Fruit fly (Drosophila melanogaster) whole organism, embryonic: Measurements from ENCODE around the gene CG13720.

Experiments used
- Ada2b ChIP-seq: fragments of 200-800 bp; sonication (Bioruptor generic); IDR thresholded peaks from 2 replicates; pipeline ENCODE4 v1.3.6; 2022; ENCODE audit warnings: missing biosample characterization, missing genetic modification characterization
- Asciz ChIP-seq: fragments of 200-800 bp; sonication (Bioruptor generic); optimal IDR thresholded peaks from 2 replicates; lab custom pipeline; 2017; ENCODE audit warnings: missing biosample characterization, mild to moderate bottlenecking, missing genetic modification characterization, missing genetic modification reagents
- CG10209 ChIP-seq: fragments of 200-800 bp; sonication (Bioruptor generic); optimal IDR thresholded peaks from 3 replicates; lab custom pipeline; 2017; ENCODE audit warnings: missing biosample characterization, mild to moderate bottlenecking, missing genetic modification characterization, missing genetic modification reagents
- CG11247 ChIP-seq: fragments of 200-800 bp; sonication (Bioruptor generic); IDR thresholded peaks from 2 replicates; pipeline ENCODE4 v1.3.6; 2022; ENCODE audit warnings: missing biosample characterization, missing genetic modification characterization
- CG12219 ChIP-seq: fragments of 200-800 bp; sonication (Bioruptor generic); optimal IDR thresholded peaks from 3 replicates; lab custom pipeline; 2018; ENCODE audit warnings: missing biosample characterization, mild to moderate bottlenecking, missing genetic modification characterization
- CG12769 ChIP-seq: fragments of 200-800 bp; sonication (Bioruptor generic); optimal IDR thresholded peaks from 2 replicates; lab custom pipeline; 2019; ENCODE audit warnings: missing biosample characterization, mild to moderate bottlenecking, missing genetic modification characterization, moderate library complexity
- CG13296 ChIP-seq: fragments of 200-800 bp; sonication (Bioruptor generic); optimal IDR thresholded peaks from 3 replicates; lab custom pipeline; 2018; ENCODE audit warnings: missing biosample characterization, mild to moderate bottlenecking, missing genetic modification characterization
- CG15269 ChIP-seq: fragments of 200-800 bp; sonication (Bioruptor generic); optimal IDR thresholded peaks from 2 replicates; lab custom pipeline; 2018; ENCODE audit warnings: missing biosample characterization, mild to moderate bottlenecking, missing genetic modification characterization, moderate library complexity
- CG1529 ChIP-seq: fragments of 200-800 bp; sonication (Bioruptor generic); optimal IDR thresholded peaks from 3 replicates; lab custom pipeline; 2018; ENCODE audit warnings: missing biosample characterization, missing genetic modification characterization
- CG15514 ChIP-seq: fragments of 200-800 bp; sonication (Bioruptor generic); optimal IDR thresholded peaks from 3 replicates; lab custom pipeline; 2017; ENCODE audit warnings: missing biosample characterization, missing genetic modification characterization, mild to moderate bottlenecking, moderate library complexity, missing genetic modification reagents
- CG17361 ChIP-seq: fragments of 200-800 bp; sonication (Bioruptor generic); IDR thresholded peaks from 3 replicates; pipeline ENCODE4 v1.3.6; 2022; ENCODE audit warnings: missing biosample characterization, missing genetic modification characterization
- CG2678 ChIP-seq: fragments of 200-800 bp; sonication (Bioruptor generic); optimal IDR thresholded peaks from 3 replicates; lab custom pipeline; 2019; ENCODE audit warnings: missing biosample characterization, mild to moderate bottlenecking, missing genetic modification characterization, moderate library complexity
- CG2889 ChIP-seq: fragments of 200-800 bp; sonication (Bioruptor generic); IDR thresholded peaks from 3 replicates; pipeline ENCODE4 v1.3.6; 2022; ENCODE audit warnings: missing biosample characterization, missing genetic modification characterization
- CG30403 ChIP-seq: fragments of 200-800 bp; sonication (Bioruptor generic); optimal IDR thresholded peaks from 3 replicates; lab custom pipeline; 2016; ENCODE audit warnings: missing biosample characterization, missing genetic modification characterization
- CG32767 ChIP-seq: fragments of 200-800 bp; sonication (Bioruptor generic); IDR thresholded peaks from 2 replicates; pipeline ENCODE4 v1.3.6; 2022; ENCODE audit warnings: missing biosample characterization, missing genetic modification characterization
- CG34376 ChIP-seq: fragments of 200-800 bp; sonication (Bioruptor generic); optimal IDR thresholded peaks from 2 replicates; lab custom pipeline; 2018; ENCODE audit warnings: missing biosample characterization, mild to moderate bottlenecking, missing genetic modification characterization
- CG4360 ChIP-seq: fragments of 200-800 bp; sonication (Bioruptor generic); IDR thresholded peaks from 2 replicates; pipeline ENCODE4 v1.3.6; 2022; ENCODE audit warnings: missing biosample characterization, missing genetic modification characterization
- CG43689 ChIP-seq: fragments of 200-800 bp; sonication (Bioruptor generic); IDR thresholded peaks from 2 replicates; pipeline ENCODE4 v1.3.6; 2022; ENCODE audit warnings: missing biosample characterization, missing genetic modification characterization
- CG4404 ChIP-seq: fragments of 200-800 bp; sonication (Bioruptor generic); IDR thresholded peaks from 2 replicates; pipeline ENCODE4 v1.3.6; 2022; ENCODE audit warnings: missing biosample characterization, missing genetic modification characterization
- CG6689 ChIP-seq: fragments of 200-800 bp; sonication (Bioruptor generic); IDR thresholded peaks from 2 replicates; pipeline ENCODE4 v1.3.6; 2022; ENCODE audit warnings: missing biosample characterization, missing genetic modification characterization
- D ChIP-seq, 2 experiments: fragments of 200-800 bp in 1 of 2; fragments of >200 bp in 1 of 2; sonication (Bioruptor generic) in 1 of 2; optimal IDR thresholded peaks; 2 replicates in 1 of 2; 3 replicates in 1 of 2; lab custom pipeline; 2017; ENCODE audit warnings: mild to moderate bottlenecking in 1 of 2, missing biosample characterization in 1 of 2, missing genetic modification characterization in 1 of 2, missing genetic modification reagents in 1 of 2
- E2f2 ChIP-seq: fragments of 200-800 bp; sonication (Bioruptor generic); IDR thresholded peaks from 2 replicates; pipeline ENCODE4 v1.3.6; 2022; ENCODE audit warnings: missing biosample characterization, missing genetic modification characterization
- Fer1 ChIP-seq: fragments of 200-800 bp; sonication (Bioruptor generic); optimal IDR thresholded peaks from 2 replicates; lab custom pipeline; 2017; ENCODE audit warnings: missing biosample characterization, mild to moderate bottlenecking, missing genetic modification characterization
- Fer3 ChIP-seq: fragments of 200-800 bp; sonication (Bioruptor generic); optimal IDR thresholded peaks from 2 replicates; lab custom pipeline; 2018; ENCODE audit warnings: missing biosample characterization, mild to moderate bottlenecking, missing genetic modification characterization, moderate library complexity
- Hmr ChIP-seq: fragments of 200-800 bp; sonication (Bioruptor generic); optimal IDR thresholded peaks from 3 replicates; lab custom pipeline; 2017; ENCODE audit warnings: mild to moderate bottlenecking, missing biosample characterization, missing genetic modification reagents, missing genetic modification characterization
- MBD-R2 ChIP-seq: fragments of 200-800 bp; sonication (Bioruptor generic); IDR thresholded peaks from 2 replicates; pipeline ENCODE4 v1.3.6; 2022; ENCODE audit warnings: missing biosample characterization, missing genetic modification characterization
- NfI ChIP-seq: fragments of 200-800 bp; sonication (Bioruptor generic); optimal IDR thresholded peaks from 3 replicates; lab custom pipeline; 2018; ENCODE audit warnings: missing biosample characterization, mild to moderate bottlenecking, missing genetic modification characterization, moderate library complexity
- Oli ChIP-seq: fragments of 200-800 bp; sonication (Bioruptor generic); optimal IDR thresholded peaks from 2 replicates; lab custom pipeline; 2018; ENCODE audit warnings: missing biosample characterization, mild to moderate bottlenecking, missing genetic modification characterization, moderate library complexity
- Ptx1 ChIP-seq: fragments of 200-800 bp; sonication (Bioruptor generic); IDR thresholded peaks from 2 replicates; pipeline ENCODE4 v1.3.6; 2022; ENCODE audit warnings: missing biosample characterization, missing genetic modification characterization
- Rfx ChIP-seq: fragments of 200-800 bp; sonication (Bioruptor generic); IDR thresholded peaks from 2 replicates; pipeline ENCODE4 v1.3.6; 2022; ENCODE audit warnings: missing biosample characterization, missing genetic modification characterization
- Xbp1 ChIP-seq: fragments of 200-800 bp; sonication (Bioruptor generic); optimal IDR thresholded peaks from 3 replicates; lab custom pipeline; 2016; ENCODE audit warnings: missing biosample characterization, mild to moderate bottlenecking, missing genetic modification characterization
- bcd ChIP-seq: fragments of 200-800 bp; sonication (Bioruptor generic); optimal IDR thresholded peaks from 2 replicates; lab custom pipeline; 2017; ENCODE audit warnings: missing biosample characterization, mild to moderate bottlenecking, missing genetic modification characterization
- bsh ChIP-seq, 2 experiments: fragments of 200-800 bp; sonication (Bioruptor generic); optimal IDR thresholded peaks; 2 replicates each; lab custom pipeline; 2017 to 2018; ENCODE audit warnings: mild to moderate bottlenecking in 2 of 2, missing biosample characterization in 2 of 2, missing genetic modification characterization in 2 of 2, moderate library complexity in 1 of 2
- chif ChIP-seq, 2 experiments: fragments of 200-800 bp; sonication (Bioruptor generic); optimal IDR thresholded peaks; 3 replicates each; lab custom pipeline; 2016; ENCODE audit warnings: missing biosample characterization in 2 of 2, missing genetic modification characterization in 2 of 2
- dpn ChIP-seq, 2 experiments: fragments of 200-800 bp; sonication (Bioruptor generic); optimal IDR thresholded peaks; 3 replicates each; lab custom pipeline; 2016; ENCODE audit warnings: missing biosample characterization in 2 of 2, missing genetic modification characterization in 2 of 2
- ems ChIP-seq: fragments of 200-800 bp; sonication (Bioruptor generic); optimal IDR thresholded peaks from 3 replicates; lab custom pipeline; 2016; ENCODE audit warnings: missing biosample characterization, missing genetic modification characterization
- gcm ChIP-seq: fragments of 200-800 bp; sonication (Bioruptor generic); optimal IDR thresholded peaks from 2 replicates; lab custom pipeline; 2019; ENCODE audit warnings: missing biosample characterization, mild to moderate bottlenecking, missing genetic modification characterization, moderate library complexity
- grau ChIP-seq: fragments of 200-800 bp; optimal IDR thresholded peaks from 3 replicates; lab custom pipeline; 2019; ENCODE audit warnings: missing biosample characterization, mild to moderate bottlenecking, missing genetic modification characterization, moderate library complexity
- ham ChIP-seq: fragments of 200-800 bp; sonication (Bioruptor generic); IDR thresholded peaks from 2 replicates; pipeline ENCODE4 v1.3.6; 2022; ENCODE audit warnings: missing biosample characterization, missing genetic modification characterization
- lab ChIP-seq: fragments of 200-800 bp; sonication (Bioruptor generic); optimal IDR thresholded peaks from 3 replicates; lab custom pipeline; 2017; ENCODE audit warnings: missing biosample characterization, missing genetic modification characterization, mild to moderate bottlenecking, moderate library complexity, missing genetic modification reagents
- ranshi ChIP-seq: fragments of 200-800 bp; sonication (Bioruptor generic); IDR thresholded peaks from 2 replicates; pipeline ENCODE4 v1.3.6; 2022; ENCODE audit warnings: missing biosample characterization, missing genetic modification characterization
- sd ChIP-seq: fragments of 200-800 bp; sonication (Bioruptor generic); optimal IDR thresholded peaks from 3 replicates; lab custom pipeline; 2018; ENCODE audit warnings: missing biosample characterization, mild to moderate bottlenecking, missing genetic modification characterization, moderate library complexity
- sens ChIP-seq: fragments of 200-800 bp; sonication (Bioruptor generic); peaks from one replicate; lab custom pipeline; 2016; ENCODE audit warnings: missing biosample characterization, missing genetic modification characterization
- shn ChIP-seq: fragments of 200-800 bp; sonication (Bioruptor generic); optimal IDR thresholded peaks from 3 replicates; lab custom pipeline; 2016; ENCODE audit warnings: missing biosample characterization, missing genetic modification characterization
- sisA ChIP-seq: fragments of 200-800 bp; sonication (Bioruptor generic); IDR thresholded peaks from 2 replicates; pipeline ENCODE4 v1.3.6; 2022; ENCODE audit warnings: missing biosample characterization, missing genetic modification characterization
- slou ChIP-seq: fragments of 200-800 bp; sonication (Bioruptor generic); optimal IDR thresholded peaks from 3 replicates; lab custom pipeline; 2016; ENCODE audit warnings: missing biosample characterization, missing genetic modification characterization
- zf30C ChIP-seq: fragments of 200-800 bp; sonication (Bioruptor generic); optimal IDR thresholded peaks from 3 replicates; lab custom pipeline; 2018; ENCODE audit warnings: missing biosample characterization, mild to moderate bottlenecking, missing genetic modification characterization

Gene CG13720

DNA sequence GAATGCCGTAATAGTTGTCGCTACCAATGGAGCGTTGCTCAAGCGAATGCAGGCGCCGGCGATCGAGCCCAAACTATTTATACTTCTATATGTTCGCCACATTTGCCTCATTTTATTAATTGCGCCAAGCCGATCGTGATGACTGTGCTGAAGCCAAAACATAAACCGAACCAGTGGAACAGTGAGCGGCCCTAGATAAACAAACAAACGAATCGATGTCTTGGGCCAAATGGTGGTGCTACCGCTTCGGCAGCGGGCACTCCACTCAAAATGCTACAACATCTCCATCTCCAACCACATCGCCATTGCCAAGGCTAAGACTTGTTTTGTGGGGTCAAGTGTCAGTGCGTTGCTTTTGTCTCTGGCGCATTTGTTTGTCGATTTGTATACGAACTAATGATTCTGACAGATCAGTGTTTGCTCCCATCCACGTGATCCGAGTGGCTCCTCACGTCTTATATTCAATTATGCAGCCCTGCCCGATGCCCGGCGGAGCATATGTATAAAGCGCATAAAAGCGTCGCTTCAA lies 36.5 kb downstream of the CG13720 start, which contains the start of gene CG15024 (continued):
- no peak for TF ChIP-seq CG12219 (GFP tag; lab: Kevin White, UChicago)
- no peak for TF ChIP-seq chif (GFP tag; optimal IDR thresholded peaks at IDR 0.05; lab: Kevin White, UChicago)
- no peak for TF ChIP-seq sisA (GFP tag; lab: Robert Waterston, UW)
- no peak for TF ChIP-seq Asciz (GFP tag; lab: Kevin White, UChicago)
- TF ChIP-seq sens (GFP tag; lab: Kevin White, UChicago), result peak; percentile 38
- no peak for TF ChIP-seq Ada2b
- TF ChIP-seq CG4360, result no peak
- TF ChIP-seq shn (GFP tag; lab: Kevin White, UChicago), result no peak

DNA sequence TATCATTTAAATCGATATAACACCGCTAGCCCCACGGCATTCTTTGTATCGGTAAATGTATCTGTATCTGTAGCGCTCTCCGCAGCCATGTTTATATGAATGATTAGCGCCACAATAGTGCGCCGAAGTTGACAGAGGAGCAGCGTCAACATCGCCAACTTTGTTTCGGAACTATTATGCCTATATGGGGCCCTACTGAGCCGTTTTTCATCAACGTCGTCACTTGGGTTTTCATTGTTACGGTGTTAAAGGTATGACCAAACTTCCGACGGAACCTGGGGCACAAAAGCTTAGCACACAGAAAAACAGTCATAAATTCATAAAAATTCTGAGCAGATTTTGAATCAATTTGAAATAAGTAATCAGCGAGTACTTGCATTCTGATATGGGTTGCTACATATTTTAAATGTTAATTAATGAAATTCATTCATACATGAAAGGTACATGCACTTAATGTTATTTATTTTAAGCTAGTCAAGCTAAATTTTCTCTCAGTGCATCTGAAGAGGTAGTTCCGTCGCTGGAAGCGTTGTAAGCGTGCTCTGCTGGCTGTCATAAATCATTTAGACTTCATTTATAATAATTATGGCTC lies 38.8 kb downstream of the CG13720 start, which contains the start of gene CG15023:
Gene CG15023, minus strand, starts transcription at position 51 of the 592 bp plus-strand sequence.
- peak; percentile 36 for TF ChIP-seq CG15514 (GFP tag; lab: Kevin White, UChicago)
- TF ChIP-seq Xbp1 (GFP tag; lab: Kevin White, UChicago), result peak; percentile 0
- no peak for TF ChIP-seq CG34376 (GFP tag; lab: Kevin White, UChicago)
- TF ChIP-seq ems (GFP tag; lab: Kevin White, UChicago), result no peak
- peak; percentile 67 for TF ChIP-seq CG15269 (tag; lab: Kevin White, UChicago)
- TF ChIP-seq Ptx1 (GFP tag; lab: Robert Waterston, UW), result peak; percentile 46
- peak; percentile 19 for TF ChIP-seq CG30403 (GFP tag; lab: Kevin White, UChicago)
- peak; percentile 23 for TF ChIP-seq NfI (GFP tag; lab: Kevin White, UChicago)
- TF ChIP-seq Fer1 (GFP tag; lab: Kevin White, UChicago), result peak; percentile 45
- TF ChIP-seq CG4404 (GFP tag; lab: Robert Waterston, UW), result no peak
- TF ChIP-seq bsh (GFP tag; optimal IDR thresholded peaks at IDR 0.05; lab: Kevin White, UChicago), result peak in 1 of 2 experiments; percentile 7
- 0 out of 2 replicates have a peak, but pooled peaks have one; percentile 7 for TF ChIP-seq E2f2 (GFP tag; lab: Robert Waterston, UW)
- peak; percentile 31; the same call in 1 of the 2 replicates for TF ChIP-seq MBD-R2 (GFP tag; lab: Robert Waterston, UW)
- no peak for TF ChIP-seq D (optimal IDR thresholded peaks at IDR 0.05; lab: Kevin White, UChicago)
- TF ChIP-seq D (GFP tag; optimal IDR thresholded peaks at IDR 0.05; lab: Kevin White, UChicago), result no peak
- no peak for TF ChIP-seq ham
- TF ChIP-seq Oli (tag; lab: Kevin White, UChicago), result peak; percentile 43
- TF ChIP-seq CG13296 (GFP tag; lab: Kevin White, UChicago), result peak; percentile 61
- peak; percentile 15 for TF ChIP-seq CG10209 (GFP tag; lab: Kevin White, UChicago)
- TF ChIP-seq CG12769, result peak; percentile 16
- 0 out of 2 replicates have a peak, but pooled peaks have one; percentile 19 for TF ChIP-seq CG11247 (GFP tag; lab: Robert Waterston, UW)
- TF ChIP-seq CG2889 (GFP tag; lab: Robert Waterston, UW), result 0 out of 3 replicates have a peak, but pooled peaks have one; percentile 31
- 0 out of 2 replicates have a peak, but pooled peaks have one; percentile 18 for TF ChIP-seq CG32767 (GFP tag; lab: Robert Waterston, UW)
- TF ChIP-seq CG17361 (GFP tag; lab: Robert Waterston, UW), result 0 out of 3 replicates have a peak, but pooled peaks have one; percentile 30
- TF ChIP-seq zf30C (GFP tag; lab: Kevin White, UChicago), result no peak
- TF ChIP-seq Rfx (GFP tag; lab: Robert Waterston, UW), result peak; percentile 43
- peak; percentile 20 for TF ChIP-seq sd (tag; lab: Kevin White, UChicago)
- TF ChIP-seq lab, result peak; percentile 47
- TF ChIP-seq grau (tag; lab: Kevin White, UChicago), result peak; percentile 47
- TF ChIP-seq bcd (GFP tag; lab: Kevin White, UChicago), result peak; percentile 4
- peak; percentile 4 for TF ChIP-seq Fer3 (tag; lab: Kevin White, UChicago)
- peak; percentile 41 for TF ChIP-seq Hmr (GFP tag; lab: Kevin White, UChicago)
- no peak for TF ChIP-seq CG43689 (GFP tag; lab: Robert Waterston, UW)
- no peak for TF ChIP-seq gcm
- peak in 1 of 2 experiments; percentile 6 for TF ChIP-seq dpn (GFP tag; optimal IDR thresholded peaks at IDR 0.05; lab: Kevin White, UChicago)
- peak; percentile 45 for TF ChIP-seq sens (GFP tag; lab: Kevin White, UChicago)
- peak; percentile 23; the same call in 1 of the 2 replicates for TF ChIP-seq ranshi
- peak; percentile 56 for TF ChIP-seq CG2678 (tag; lab: Kevin White, UChicago)
- TF ChIP-seq CG1529 (GFP tag; lab: Kevin White, UChicago), result no peak
- TF ChIP-seq slou, result no peak
- peak; percentile 25; the same call in 1 of the 2 replicates for TF ChIP-seq CG6689 (GFP tag; lab: Robert Waterston, UW)
